Worm (Caenorhabditis elegans) whole organism, mixed stage, embryonic: ENCODE measurements around the gene B0464.9.
"Not testable (repeated sequence)": the region's sequence is repeated elsewhere in the genome, so short reads cannot be mapped to it uniquely, and the experiment has no call there.

Experiments used
- M03D4.4 ChIP-seq: sonication (generic microtip); optimal IDR thresholded peaks from 2 replicates; lab custom pipeline; 2017; ENCODE audit warnings: mild to moderate bottlenecking, missing genetic modification characterization, missing compliant biosample characterization
- bed-3 ChIP-seq: fragments of 200-800 bp; sonication (Bioruptor generic); optimal IDR thresholded peaks from 3 replicates; lab custom pipeline; 2018; ENCODE audit warnings: mild to moderate bottlenecking, missing genetic modification characterization, moderate library complexity, missing compliant biosample characterization
- blmp-1 ChIP-seq: fragments of 150-350 bp; optimal IDR thresholded peaks from 2 replicates; lab custom pipeline; 2014; ENCODE audit warnings: missing biosample characterization, missing genetic modification characterization
- ceh-39 ChIP-seq: fragments of 150-350 bp; optimal IDR thresholded peaks from 2 replicates; lab custom pipeline; 2014; ENCODE audit warnings: missing biosample characterization, missing genetic modification characterization
- ceh-43 ChIP-seq: fragments of 200-800 bp; sonication (Bioruptor generic); optimal IDR thresholded peaks from 2 replicates; lab custom pipeline; 2018; ENCODE audit warnings: mild to moderate bottlenecking, missing genetic modification characterization, moderate library complexity, missing compliant biosample characterization
- ceh-83 ChIP-seq: fragments of 200-800 bp; sonication (Bioruptor generic); optimal IDR thresholded peaks from 2 replicates; lab custom pipeline; 2018; ENCODE audit warnings: mild to moderate bottlenecking, missing genetic modification characterization, missing compliant biosample characterization
- ces-1 ChIP-seq: fragments of 150-350 bp; optimal IDR thresholded peaks from 2 replicates; lab custom pipeline; 2014; ENCODE audit warnings: missing biosample characterization, missing genetic modification reagents, missing genetic modification characterization
- elt-1 ChIP-seq: sonication (generic microtip); optimal IDR thresholded peaks from 2 replicates; lab custom pipeline; 2017; ENCODE audit warnings: missing genetic modification characterization, mild to moderate bottlenecking, missing compliant biosample characterization, antibody characterized with exemption, moderate library complexity, borderline replicate concordance; ENCODE audit not compliant: insufficient read depth
- flh-1 ChIP-seq: fragments of 200-800 bp; sonication (Bioruptor generic); optimal IDR thresholded peaks from 2 replicates; lab custom pipeline; 2018; ENCODE audit warnings: mild to moderate bottlenecking, missing genetic modification characterization, moderate library complexity, missing compliant biosample characterization
- ham-2 ChIP-seq: fragments of 200-800 bp; sonication (Bioruptor generic); optimal IDR thresholded peaks from 2 replicates; lab custom pipeline; 2018; ENCODE audit warnings: mild to moderate bottlenecking, missing genetic modification characterization, missing compliant biosample characterization
- lin-13 ChIP-seq: fragments of 150-350 bp; optimal IDR thresholded peaks from 2 replicates; lab custom pipeline; 2014; ENCODE audit warnings: missing biosample characterization, missing genetic modification characterization
- lin-32 ChIP-seq: fragments of 200-800 bp; sonication (Bioruptor generic); optimal IDR thresholded peaks from 2 replicates; lab custom pipeline; 2018; ENCODE audit warnings: mild to moderate bottlenecking, missing genetic modification characterization, missing compliant biosample characterization
- lsy-2 ChIP-seq: fragments of 150-350 bp; optimal IDR thresholded peaks from 2 replicates; lab custom pipeline; 2014; ENCODE audit warnings: missing biosample characterization, missing genetic modification characterization
- mab-5 ChIP-seq: fragments of 150-350 bp; optimal IDR thresholded peaks from 2 replicates; lab custom pipeline; 2014; ENCODE audit warnings: missing biosample characterization, missing genetic modification characterization
- mep-1 ChIP-seq: fragments of 150-350 bp; optimal IDR thresholded peaks from 2 replicates; lab custom pipeline; 2017; ENCODE audit warnings: missing biosample characterization, missing genetic modification reagents, missing genetic modification characterization, inconsistent platforms
- nhr-12 ChIP-seq: fragments of 150-350 bp; optimal IDR thresholded peaks from 2 replicates; lab custom pipeline; 2014; ENCODE audit warnings: missing biosample characterization, missing genetic modification characterization
- nhr-2 ChIP-seq: fragments of 150-350 bp; optimal IDR thresholded peaks from 2 replicates; lab custom pipeline; 2014; ENCODE audit warnings: missing biosample characterization, missing genetic modification characterization
- nhr-237 ChIP-seq: fragments of 150-350 bp; optimal IDR thresholded peaks from 2 replicates; lab custom pipeline; 2014; ENCODE audit warnings: missing biosample characterization, missing genetic modification characterization
- nhr-28 ChIP-seq: fragments of 150-350 bp; optimal IDR thresholded peaks from 2 replicates; lab custom pipeline; 2014; ENCODE audit warnings: missing biosample characterization, missing genetic modification characterization
- nhr-76 ChIP-seq: sonication (generic microtip); optimal IDR thresholded peaks from 2 replicates; lab custom pipeline; 2017; ENCODE audit warnings: missing biosample characterization, missing genetic modification characterization
- pha-4 ChIP-seq: fragments of 150-350 bp; optimal IDR thresholded peaks from 2 replicates; lab custom pipeline; 2018; ENCODE audit warnings: missing biosample characterization, missing genetic modification reagents, missing genetic modification characterization
- sem-2 ChIP-seq: fragments of 200-800 bp; sonication (Bioruptor generic); optimal IDR thresholded peaks from 2 replicates; lab custom pipeline; 2018; ENCODE audit warnings: mild to moderate bottlenecking, missing genetic modification characterization, missing compliant biosample characterization
- snpc-4 ChIP-seq: fragments of 150-350 bp; optimal IDR thresholded peaks from 2 replicates; lab custom pipeline; 2014; ENCODE audit warnings: missing biosample characterization, missing genetic modification characterization
- sptf-1 ChIP-seq: sonication (generic microtip); optimal IDR thresholded peaks from 2 replicates; lab custom pipeline; 2017; ENCODE audit warnings: mild to moderate bottlenecking, missing genetic modification characterization, moderate library complexity, missing compliant biosample characterization
- unc-120 ChIP-seq: sonication (generic microtip); optimal IDR thresholded peaks from 2 replicates; lab custom pipeline; 2017; ENCODE audit warnings: missing genetic modification characterization, missing compliant biosample characterization; ENCODE audit not compliant: poor library complexity, severe bottlenecking
- unc-39 ChIP-seq: fragments of 150-350 bp; optimal IDR thresholded peaks from 2 replicates; lab custom pipeline; 2014; ENCODE audit warnings: missing biosample characterization, missing genetic modification characterization
- unc-62 ChIP-seq: fragments of 150-350 bp; optimal IDR thresholded peaks from 2 replicates; lab custom pipeline; 2014; ENCODE audit warnings: missing biosample characterization, missing genetic modification reagents, missing genetic modification characterization
- zip-8 ChIP-seq: fragments of 150-350 bp; optimal IDR thresholded peaks from 2 replicates; lab custom pipeline; 2014; ENCODE audit warnings: missing biosample characterization, missing genetic modification characterization
- ztf-11 ChIP-seq: fragments of 150-350 bp; optimal IDR thresholded peaks from 2 replicates; lab custom pipeline; 2014; ENCODE audit warnings: missing biosample characterization, missing genetic modification characterization

B0464.9 gene

DNA sequence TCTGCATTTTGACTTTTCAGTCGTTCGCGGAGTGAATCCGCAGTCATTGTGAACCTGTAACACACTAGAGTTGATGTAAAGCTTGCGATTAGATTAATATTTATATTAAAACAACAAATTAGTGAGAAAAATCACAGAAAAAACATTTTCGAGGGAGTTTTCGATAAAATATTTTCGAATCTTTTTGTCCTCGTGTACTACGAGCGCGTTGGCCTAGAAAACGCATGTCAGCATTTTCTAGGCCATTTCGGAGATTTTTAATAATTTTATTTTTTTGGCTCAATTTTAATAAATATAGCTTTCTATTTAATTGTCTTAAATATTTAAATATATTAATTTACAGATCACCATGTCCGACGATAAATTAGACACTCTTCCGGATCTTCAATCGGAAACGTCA, at the start of gene B0464.9:
Gene B0464.9, plus strand, starts transcription at position 344 of the 400 bp plus-strand sequence.
- no peak for TF ChIP-seq flh-1
- TF ChIP-seq pha-4: no peak
- TF ChIP-seq ceh-83: peak; percentile 42
- peak; percentile 35 for TF ChIP-seq sptf-1 (tag; lab: Kevin White, UChicago)
- TF ChIP-seq lin-13 (tag; lab: Kevin White, UChicago): no peak
- TF ChIP-seq nhr-76: no peak
- TF ChIP-seq ces-1 (GFP tag; lab: Kevin White, UChicago): peak; percentile 46
- peak; percentile 42 for TF ChIP-seq mep-1 (tag; lab: Kevin White, UChicago)
- peak; percentile 16 for TF ChIP-seq lsy-2 (tag; lab: Kevin White, UChicago)
- TF ChIP-seq unc-120 (tag; lab: Kevin White, UChicago): no peak
- TF ChIP-seq blmp-1 (tag; lab: Kevin White, UChicago): no peak

- TF ChIP-seq lsy-2 (tag; lab: Kevin White, UChicago); mab-5 (tag; lab: Kevin White, UChicago); lin-32 (GFP tag; lab: Kevin White, UChicago): not testable (repeated sequence)
These were observed 45.3 kb upstream of the B0464.9 start, which contains the start of gene T26G10.4 for ce11 chrIII:9420231-9420630. T26G10.4 (plus strand) TSS chrIII:9420531.

DNA sequence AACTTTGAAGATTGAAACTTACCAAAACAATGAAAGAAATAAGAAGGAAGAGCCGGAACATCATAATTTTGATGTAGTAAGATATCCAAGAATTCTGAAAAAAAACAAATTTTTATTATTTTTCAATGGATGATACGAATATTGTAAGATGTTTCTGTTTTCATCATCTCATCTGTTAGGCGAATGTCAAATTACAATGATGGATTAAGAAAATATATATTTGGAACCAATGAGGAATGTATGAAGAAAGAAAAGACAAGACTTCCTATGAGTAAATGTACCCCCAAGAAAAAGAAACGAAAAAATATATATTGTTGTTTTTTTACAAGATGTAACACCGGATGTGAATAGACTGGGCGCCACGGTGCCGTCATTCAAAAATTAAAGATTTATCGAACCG, 39.3 kb upstream of the B0464.9 start, which contains the start of gene T26G10.5:
Gene T26G10.5, minus strand, starts transcription at position 101 of the 400 bp plus-strand sequence.
- TF ChIP-seq sptf-1 (tag; lab: Kevin White, UChicago) (no peak), ceh-39 (tag; lab: Kevin White, UChicago) (no peak)

DNA sequence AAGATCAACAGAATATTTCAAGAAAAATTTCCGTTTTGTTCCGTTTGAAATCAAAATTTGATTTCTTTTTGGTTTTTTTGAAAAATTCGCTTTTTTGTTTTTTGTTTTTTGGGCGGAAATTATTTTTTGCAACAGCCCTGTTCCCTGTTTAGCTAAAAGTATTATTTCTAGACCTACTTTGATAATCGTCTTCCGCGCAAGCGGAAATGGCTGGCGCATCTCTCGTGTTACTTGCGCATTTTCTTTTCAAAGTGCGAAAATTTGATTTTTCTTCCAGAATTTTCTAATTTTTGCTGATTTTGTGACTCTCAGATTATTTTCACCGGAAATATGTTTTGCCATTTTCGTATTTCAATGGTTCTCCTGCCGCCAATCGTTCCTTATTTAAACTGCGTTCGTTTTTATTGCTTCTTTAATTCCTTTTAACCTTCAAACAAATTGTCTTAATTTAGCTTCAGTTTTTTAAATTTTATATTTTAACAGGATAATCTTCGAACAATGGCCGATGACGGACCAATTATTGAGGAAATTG, 31.9 kb upstream of the B0464.9 start, which contains the start of gene cpar-1:
Gene cpar-1, plus strand, starts transcription at position 482 of the 532 bp plus-strand sequence.
- TF ChIP-seq ham-2 (GFP tag; lab: Kevin White, UChicago): no peak
- TF ChIP-seq lin-13 (tag; lab: Kevin White, UChicago): peak; percentile 14
- TF ChIP-seq bed-3 (GFP tag; lab: Kevin White, UChicago): no peak
- TF ChIP-seq, all 35 proteins: peak for 1

DNA sequence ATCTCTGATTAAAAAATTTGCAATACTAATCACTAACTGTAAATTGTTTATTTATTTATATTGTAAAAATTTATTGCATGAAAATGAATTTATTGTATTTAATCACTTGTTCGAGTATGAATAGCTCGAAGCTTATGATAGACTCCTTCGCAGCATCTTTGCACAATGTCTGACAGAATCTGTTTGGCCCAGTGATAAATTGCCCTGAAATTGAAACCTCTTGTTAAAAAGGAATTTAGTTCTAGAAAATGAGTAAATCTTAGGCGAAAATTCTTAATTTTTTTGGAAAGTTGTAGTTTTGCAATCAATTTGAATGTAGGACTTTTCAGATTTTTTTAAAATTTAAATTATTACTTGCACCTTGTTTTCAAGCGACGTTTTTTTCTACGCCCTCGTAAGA, 30.6 kb upstream of the B0464.9 start:
- no peak for TF ChIP-seq ceh-39 (tag; lab: Kevin White, UChicago)
- TF ChIP-seq bed-3 (GFP tag; lab: Kevin White, UChicago): no peak
- TF ChIP-seq elt-1 (tag; lab: Kevin White, UChicago): no peak
- TF ChIP-seq mep-1 (tag; lab: Kevin White, UChicago): no peak
- no peak for TF ChIP-seq sptf-1 (tag; lab: Kevin White, UChicago)
- TF ChIP-seq unc-62 (GFP tag; lab: Kevin White, UChicago): no peak
- no peak for TF ChIP-seq ham-2 (GFP tag; lab: Kevin White, UChicago)
- TF ChIP-seq ztf-11 (tag; lab: Kevin White, UChicago): no peak
- no peak for TF ChIP-seq unc-120 (tag; lab: Kevin White, UChicago)
- no peak for TF ChIP-seq mab-5 (tag; lab: Kevin White, UChicago)
- TF ChIP-seq zip-8: no peak
- TF ChIP-seq lin-32 (GFP tag; lab: Kevin White, UChicago): no peak
- TF ChIP-seq ceh-83: no peak
- no peak for TF ChIP-seq M03D4.4
- TF ChIP-seq nhr-12 (tag; lab: Kevin White, UChicago): no peak

ce11 chrIII:9439399-9439798, 26.2 kb upstream of the B0464.9 start, which contains the start of gene F54C8.1:
F54C8.1 (plus strand) TSS chrIII:9439699.
- TF ChIP-seq snpc-4 (tag; lab: Kevin White, UChicago): no peak
- TF ChIP-seq bed-3 (GFP tag; lab: Kevin White, UChicago): no peak
- TF ChIP-seq lin-13 (tag; lab: Kevin White, UChicago): no peak
- TF ChIP-seq zip-8: no peak
- TF ChIP-seq nhr-2 (tag; lab: Kevin White, UChicago): no peak
- no peak for TF ChIP-seq ceh-83
- no peak for TF ChIP-seq unc-62 (GFP tag; lab: Kevin White, UChicago)
- TF ChIP-seq ceh-39 (tag; lab: Kevin White, UChicago): no peak
- no peak for TF ChIP-seq sem-2 (GFP tag; lab: Kevin White, UChicago)
- no peak for TF ChIP-seq blmp-1 (tag; lab: Kevin White, UChicago)
- TF ChIP-seq nhr-12 (tag; lab: Kevin White, UChicago): no peak
- TF ChIP-seq ceh-43 (GFP tag; lab: Kevin White, UChicago): no peak
- no peak for TF ChIP-seq pha-4
- TF ChIP-seq nhr-28 (tag; lab: Kevin White, UChicago): no peak
- no peak for TF ChIP-seq nhr-237 (tag; lab: Kevin White, UChicago)
- TF ChIP-seq unc-39 (tag; lab: Kevin White, UChicago): no peak
- TF ChIP-seq lsy-2 (tag; lab: Kevin White, UChicago): no peak
- no peak for TF ChIP-seq ztf-11 (tag; lab: Kevin White, UChicago)
